Worm (Caenorhabditis elegans) whole organism, L1 larva: ENCODE data around the gene srx-4.

Experiments
- aly-2 ChIP-seq: fragments of 150-350 bp; optimal IDR thresholded peaks from 2 replicates; lab custom pipeline; 2014; ENCODE audit warnings: missing biosample characterization, missing genetic modification characterization
- ceh-8 ChIP-seq: fragments of 200-800 bp; sonication (Bioruptor generic); optimal IDR thresholded peaks from 2 replicates; lab custom pipeline; 2018; ENCODE audit warnings: mild to moderate bottlenecking, missing genetic modification characterization, moderate library complexity, missing compliant biosample characterization
- efl-3 ChIP-seq: fragments of 200-800 bp; sonication (Bioruptor generic); optimal IDR thresholded peaks from 2 replicates; lab custom pipeline; 2018; ENCODE audit warnings: mild to moderate bottlenecking, missing genetic modification characterization, missing compliant biosample characterization
- fkh-4 ChIP-seq: sonication (generic microtip); optimal IDR thresholded peaks from 2 replicates; lab custom pipeline; 2016; ENCODE audit warnings: missing compliant biosample characterization, missing genetic modification characterization, borderline replicate concordance
- fos-1 ChIP-seq: fragments of 150-350 bp; optimal IDR thresholded peaks from 2 replicates; lab custom pipeline; 2014; ENCODE audit warnings: missing biosample characterization, missing genetic modification characterization
- grh-1 ChIP-seq: fragments of 200-800 bp; sonication (Bioruptor generic); IDR thresholded peaks from 2 replicates; pipeline ENCODE4 v1.3.6; 2022; ENCODE audit warnings: missing genetic modification reagents, missing genetic modification characterization, missing compliant biosample characterization
- lin-13 ChIP-seq: fragments of 150-350 bp; optimal IDR thresholded peaks from 2 replicates; lab custom pipeline; 2014; ENCODE audit warnings: missing biosample characterization, missing genetic modification reagents, missing genetic modification characterization
- lin-14 ChIP-seq: fragments of 200-800 bp; sonication (Bioruptor generic); optimal IDR thresholded peaks from 2 replicates; lab custom pipeline; 2018; ENCODE audit warnings: mild to moderate bottlenecking, missing genetic modification characterization, moderate library complexity, missing compliant biosample characterization
- mep-1 ChIP-seq: fragments of 150-350 bp; optimal IDR thresholded peaks from 2 replicates; lab custom pipeline; 2014; ENCODE audit warnings: missing biosample characterization, missing genetic modification characterization
- nhr-76 ChIP-seq: sonication (generic microtip); optimal IDR thresholded peaks from 2 replicates; lab custom pipeline; 2017; ENCODE audit warnings: missing biosample characterization, missing genetic modification characterization
- snu-23 ChIP-seq: sonication (generic microtip); optimal IDR thresholded peaks from 2 replicates; lab custom pipeline; 2016; ENCODE audit warnings: missing genetic modification characterization, missing compliant biosample characterization
- swsn-7 ChIP-seq: sonication (generic microtip); optimal IDR thresholded peaks from 2 replicates; lab custom pipeline; 2016; ENCODE audit warnings: missing genetic modification characterization, missing compliant biosample characterization
- vab-15 ChIP-seq: sonication (generic microtip); optimal IDR thresholded peaks from 2 replicates; lab custom pipeline; 2017; ENCODE audit warnings: missing genotype, mild to moderate bottlenecking, missing genetic modification characterization, missing compliant biosample characterization

DNA sequence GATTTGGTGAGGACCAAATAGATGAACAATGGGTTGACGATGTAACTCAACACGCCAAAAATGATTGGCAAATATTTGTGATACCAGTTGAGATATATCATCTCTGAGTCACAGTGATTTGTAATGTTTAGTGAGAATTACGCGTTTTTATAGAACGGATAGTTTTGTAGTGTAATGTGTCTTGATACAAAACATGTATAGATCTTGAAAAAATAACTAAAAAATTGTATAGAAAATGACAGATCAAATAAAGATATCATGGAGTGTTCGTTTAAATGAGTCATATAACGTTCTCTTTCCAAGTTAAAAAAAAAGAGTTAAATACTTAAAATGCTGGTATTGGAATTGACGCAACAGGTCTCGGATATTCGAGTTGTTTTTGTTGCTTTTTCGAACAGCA lies 38.2 kb downstream of the srx-4 start, which contains the start of gene srj-6:
- no peak for TF ChIP-seq ceh-8 (GFP tag; lab: Kevin White, UChicago)
- TF ChIP-seq fos-1 (tag; lab: Kevin White, UChicago), result no peak
- TF ChIP-seq mep-1 (tag; lab: Kevin White, UChicago), result no peak
- no peak for TF ChIP-seq vab-15 (tag; lab: Kevin White, UChicago)
- TF ChIP-seq nhr-76, result no peak
- TF ChIP-seq efl-3 (GFP tag; lab: Kevin White, UChicago), result no peak
- no peak for TF ChIP-seq snu-23
- no peak for TF ChIP-seq aly-2 (tag; lab: Kevin White, UChicago)
- no peak for TF ChIP-seq swsn-7 (tag; lab: Kevin White, UChicago)
- no peak for TF ChIP-seq grh-1
- TF ChIP-seq lin-13 (GFP tag; lab: Kevin White, UChicago), result no peak
- no peak for TF ChIP-seq fkh-4 (tag; lab: Kevin White, UChicago)
- no peak for TF ChIP-seq lin-14 (GFP tag; lab: Kevin White, UChicago)
